Fruit fly (Drosophila melanogaster) S2 (cell line): ENCODE results near the gene Rcd-1.

Experiments
- CG8478 ChIP-seq: fragments of >200 bp; optimal IDR thresholded peaks from 2 replicates; lab custom pipeline; 2018
- CTCF ChIP-seq, 2 experiments: fragments of >200 bp; optimal IDR thresholded peaks; 2 replicates each; lab custom pipeline; 2018

DNA sequence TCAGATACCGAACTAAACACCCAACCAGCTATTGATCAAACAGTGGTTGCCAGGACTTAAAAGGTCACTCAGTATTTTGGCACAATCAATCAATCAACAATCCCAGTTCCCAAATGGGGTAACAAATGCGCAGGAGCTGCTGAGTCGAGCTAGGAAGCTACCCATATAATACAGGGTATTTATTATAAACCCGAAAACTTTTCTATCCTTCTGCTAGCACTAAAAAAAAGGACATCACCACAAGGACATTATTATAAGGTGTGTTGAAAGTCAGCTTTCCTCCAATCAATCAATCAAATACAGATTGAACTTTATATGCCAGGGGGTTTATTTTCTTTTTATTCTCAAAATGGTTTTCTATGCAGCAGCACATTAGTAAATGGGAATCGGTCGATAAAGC is 17.4 kb upstream of the Rcd-1 start, which contains the start of gene CG14221:
- TF ChIP-seq CTCF (optimal IDR thresholded peaks at IDR 0.05; lab: Kevin White, UChicago) (no peak), CG8478 (lab: Kevin White, UChicago) (no peak)
